Worm (Caenorhabditis elegans) whole organism, early embryonic: ENCODE data around the gene acl-6.

Source experiments
- ama-1 ChIP-seq: fragments of 150-350 bp; optimal IDR thresholded peaks from 2 replicates; lab custom pipeline; 2014
- ceh-36 ChIP-seq: sonication (generic microtip); optimal IDR thresholded peaks from 2 replicates; lab custom pipeline; 2016; ENCODE audit warnings: missing genetic modification characterization, inconsistent platforms, missing compliant biosample characterization
- flt-1 ChIP-seq: fragments of 200-800 bp; sonication (Bioruptor generic); IDR thresholded peaks from 2 replicates; pipeline ENCODE4 v1.3.6; 2022; ENCODE audit warnings: missing genetic modification characterization, missing compliant biosample characterization
- hnd-1 ChIP-seq: sonication (generic microtip); optimal IDR thresholded peaks from 2 replicates; lab custom pipeline; 2016; ENCODE audit warnings: missing genetic modification characterization, missing compliant biosample characterization
- scrt-1 ChIP-seq: fragments of 200-800 bp; sonication (Bioruptor generic); IDR thresholded peaks from 2 replicates; pipeline ENCODE4 v1.3.6; 2022; ENCODE audit warnings: missing genetic modification characterization, missing compliant biosample characterization
- sea-1 ChIP-seq: fragments of 200-800 bp; sonication (Bioruptor generic); conservative IDR thresholded peaks from 2 replicates; pipeline ENCODE4 v1.3.6; 2022; ENCODE audit warnings: missing genetic modification characterization, missing compliant biosample characterization

DNA sequence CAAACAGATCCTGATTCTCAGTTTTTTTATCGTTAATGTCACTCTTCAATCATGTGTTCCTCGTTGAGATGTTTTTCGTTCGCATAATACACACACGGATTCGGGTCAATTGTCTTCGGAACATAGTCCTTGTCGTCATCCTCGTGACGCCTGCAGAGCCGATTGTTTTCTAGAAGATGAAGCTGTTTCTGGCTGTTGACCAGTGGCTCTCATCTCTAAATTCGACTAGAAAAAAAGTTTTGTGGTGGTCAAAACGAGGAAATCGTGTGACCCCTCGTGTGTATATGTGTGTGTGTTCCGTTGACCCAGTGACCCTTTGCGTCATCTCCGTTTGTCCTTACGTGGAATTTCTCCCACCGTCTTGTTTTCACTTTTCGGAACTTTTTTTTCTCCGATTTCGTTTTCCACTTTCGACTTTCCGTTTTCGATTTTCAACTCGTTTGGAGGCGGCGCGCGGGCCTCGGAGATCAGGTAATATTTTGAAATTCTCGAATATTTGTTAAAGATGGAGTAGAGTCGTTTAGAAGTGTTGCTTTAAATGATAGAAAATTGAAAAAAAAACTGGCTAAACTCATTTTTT lies 47.2 kb upstream of the acl-6 start, which contains the start of gene C35A11.2:
- no peak for TF ChIP-seq scrt-1 (GFP tag; lab: Robert Waterston, UW)
- TF ChIP-seq ceh-36, result no peak
- no peak for TF ChIP-seq ama-1 (lab: Kevin White, UChicago)
- TF ChIP-seq sea-1 (GFP tag; lab: Robert Waterston, UW), result no peak
- no peak for TF ChIP-seq flt-1 (GFP tag; lab: Robert Waterston, UW)
- TF ChIP-seq hnd-1 (tag; lab: Kevin White, UChicago), result no peak
